Fruit fly (Drosophila melanogaster) whole organism, embryonic: ENCODE results near the gene CG17646.

Experiments
- CG10147 ChIP-seq: fragments of 200-800 bp; sonication (Bioruptor generic); optimal IDR thresholded peaks from 2 replicates; lab custom pipeline; 2019; ENCODE audit warnings: missing biosample characterization, mild to moderate bottlenecking, missing genetic modification characterization, moderate library complexity
- CG10267 ChIP-seq: fragments of 200-800 bp; sonication (Bioruptor generic); optimal IDR thresholded peaks from 2 replicates; lab custom pipeline; 2018; ENCODE audit warnings: missing biosample characterization, mild to moderate bottlenecking, missing genetic modification characterization, moderate library complexity
- CG10462 ChIP-seq: fragments of 200-800 bp; sonication (Bioruptor generic); optimal IDR thresholded peaks from 2 replicates; lab custom pipeline; 2016; ENCODE audit warnings: missing biosample characterization, missing genetic modification characterization
- CG10543 ChIP-seq: fragments of 200-800 bp; sonication (Bioruptor generic); optimal IDR thresholded peaks from 3 replicates; lab custom pipeline; 2017; ENCODE audit warnings: missing biosample characterization, mild to moderate bottlenecking, missing genetic modification characterization, moderate library complexity
- CG11560 ChIP-seq: fragments of 200-800 bp; sonication (Bioruptor generic); IDR thresholded peaks from 3 replicates; pipeline ENCODE4 v1.3.6; 2022; ENCODE audit warnings: missing biosample characterization, missing genetic modification characterization
- CG12236 ChIP-seq: fragments of 200-800 bp; sonication (Bioruptor generic); optimal IDR thresholded peaks from 2 replicates; lab custom pipeline; 2016; ENCODE audit warnings: missing biosample characterization, missing genetic modification characterization
- CG12659 ChIP-seq: fragments of 200-800 bp; sonication (Bioruptor generic); optimal IDR thresholded peaks from 3 replicates; lab custom pipeline; 2017; ENCODE audit warnings: mild to moderate bottlenecking, missing biosample characterization, missing genetic modification reagents, missing genetic modification characterization
- CG13287 ChIP-seq: fragments of 200-800 bp; sonication (Bioruptor generic); IDR thresholded peaks from 2 replicates; pipeline ENCODE4 v1.3.6; 2022; ENCODE audit warnings: missing biosample characterization, missing genetic modification characterization; ENCODE audit not compliant: partially characterized antibody
- CG14710 ChIP-seq: fragments of 200-800 bp; sonication (Bioruptor generic); optimal IDR thresholded peaks from 3 replicates; lab custom pipeline; 2019; ENCODE audit warnings: missing biosample characterization, mild to moderate bottlenecking, missing genetic modification characterization, moderate library complexity
- CG15479 ChIP-seq: fragments of 200-800 bp; sonication (Bioruptor generic); optimal IDR thresholded peaks from 3 replicates; lab custom pipeline; 2019; ENCODE audit warnings: missing biosample characterization, mild to moderate bottlenecking, missing genetic modification characterization, moderate library complexity
- CG16815 ChIP-seq: fragments of 200-800 bp; sonication (Bioruptor generic); optimal IDR thresholded peaks from 3 replicates; lab custom pipeline; 2017; ENCODE audit warnings: missing biosample characterization, mild to moderate bottlenecking, missing genetic modification characterization
- CG17359 ChIP-seq: fragments of 200-800 bp; sonication (Bioruptor generic); optimal IDR thresholded peaks from 3 replicates; lab custom pipeline; 2018; ENCODE audit warnings: missing biosample characterization, mild to moderate bottlenecking, missing genetic modification characterization, moderate library complexity
- CG17612 ChIP-seq: fragments of 200-800 bp; sonication (Bioruptor generic); IDR thresholded peaks from 2 replicates; pipeline ENCODE4 v1.3.6; 2022; ENCODE audit warnings: missing biosample characterization, missing genetic modification characterization
- CG2202 ChIP-seq: fragments of 200-800 bp; sonication (Bioruptor generic); optimal IDR thresholded peaks from 2 replicates; lab custom pipeline; 2018; ENCODE audit warnings: missing biosample characterization, mild to moderate bottlenecking, missing genetic modification characterization
- CG30020 ChIP-seq: fragments of 200-800 bp; optimal IDR thresholded peaks from 2 replicates; lab custom pipeline; 2019; ENCODE audit warnings: missing biosample characterization, mild to moderate bottlenecking, missing genetic modification characterization, moderate library complexity
- CG31441 ChIP-seq: fragments of 200-800 bp; sonication (Bioruptor generic); IDR thresholded peaks from 2 replicates; pipeline ENCODE4 v1.3.6; 2022; ENCODE audit warnings: missing biosample characterization, missing genetic modification characterization
- CG3995 ChIP-seq: fragments of 200-800 bp; sonication (Bioruptor generic); optimal IDR thresholded peaks from 3 replicates; lab custom pipeline; 2016; ENCODE audit warnings: missing biosample characterization, missing genetic modification characterization
- CG42726 ChIP-seq: fragments of 200-800 bp; sonication (Bioruptor generic); IDR thresholded peaks from 2 replicates; pipeline ENCODE4 v1.3.6; 2022; ENCODE audit warnings: missing biosample characterization, missing genetic modification characterization; ENCODE audit not compliant: partially characterized antibody
- CG4820 ChIP-seq: fragments of 200-800 bp; sonication (Bioruptor generic); optimal IDR thresholded peaks from 3 replicates; lab custom pipeline; 2016; ENCODE audit warnings: missing biosample characterization, missing genetic modification characterization
- Dad ChIP-seq: fragments of 200-800 bp; sonication (Bioruptor generic); optimal IDR thresholded peaks from 3 replicates; lab custom pipeline; 2016; ENCODE audit warnings: missing biosample characterization, missing genetic modification characterization
- Doc3 ChIP-seq: fragments of 200-800 bp; sonication (Bioruptor generic); IDR thresholded peaks from 3 replicates; pipeline ENCODE4 v1.3.6; 2022; ENCODE audit warnings: missing biosample characterization, missing genetic modification characterization; ENCODE audit not compliant: partially characterized antibody
- Elba2 ChIP-seq: fragments of 200-800 bp; sonication (Bioruptor generic); optimal IDR thresholded peaks from 3 replicates; lab custom pipeline; 2016; ENCODE audit warnings: missing biosample characterization, missing genetic modification characterization
- HLH54F ChIP-seq: fragments of 200-800 bp; sonication (Bioruptor generic); optimal IDR thresholded peaks from 3 replicates; lab custom pipeline; 2016; ENCODE audit warnings: missing biosample characterization, missing genetic modification characterization
- MTF-1 ChIP-seq: fragments of 200-800 bp; sonication (Bioruptor generic); optimal IDR thresholded peaks from 2 replicates; lab custom pipeline; 2018; ENCODE audit warnings: missing biosample characterization, mild to moderate bottlenecking, missing genetic modification characterization, borderline replicate concordance
- Myb ChIP-seq: fragments of 200-800 bp; sonication (Bioruptor generic); optimal IDR thresholded peaks from 2 replicates; lab custom pipeline; 2016; ENCODE audit warnings: missing biosample characterization, missing genetic modification characterization
- Ptx1 ChIP-seq: fragments of 200-800 bp; sonication (Bioruptor generic); IDR thresholded peaks from 2 replicates; pipeline ENCODE4 v1.3.6; 2022; ENCODE audit warnings: missing biosample characterization, missing genetic modification characterization
- Usf ChIP-seq: fragments of 200-800 bp; sonication (Bioruptor generic); optimal IDR thresholded peaks from 2 replicates; lab custom pipeline; 2017; ENCODE audit warnings: missing genotype, missing biosample characterization, missing genetic modification characterization
- Xrp1 ChIP-seq: fragments of 200-800 bp; sonication (Bioruptor generic); IDR thresholded peaks from 2 replicates; pipeline ENCODE4 v1.3.6; 2022; ENCODE audit warnings: missing biosample characterization, missing genetic modification characterization
- bigmax ChIP-seq: fragments of 200-800 bp; sonication (Bioruptor generic); optimal IDR thresholded peaks from 2 replicates; lab custom pipeline; 2018; ENCODE audit warnings: missing biosample characterization, mild to moderate bottlenecking, missing genetic modification characterization
- chinmo ChIP-seq: fragments of 200-800 bp; sonication (Bioruptor generic); IDR thresholded peaks from 4 replicates; pipeline ENCODE4 v1.3.6; 2022; ENCODE audit warnings: missing biosample characterization, missing genetic modification characterization; ENCODE audit not compliant: partially characterized antibody
- corto ChIP-seq: fragments of 200-800 bp; sonication (Bioruptor generic); optimal IDR thresholded peaks from 2 replicates; lab custom pipeline; 2016; ENCODE audit warnings: missing biosample characterization, mild to moderate bottlenecking, missing genetic modification characterization, moderate library complexity
- da ChIP-seq: fragments of 200-800 bp; sonication (Bioruptor generic); optimal IDR thresholded peaks from 2 replicates; lab custom pipeline; 2016; ENCODE audit warnings: missing biosample characterization, missing genetic modification characterization
- ems ChIP-seq: fragments of 200-800 bp; sonication (Bioruptor generic); optimal IDR thresholded peaks from 3 replicates; lab custom pipeline; 2016; ENCODE audit warnings: missing biosample characterization, missing genetic modification characterization
- ham ChIP-seq: fragments of 200-800 bp; sonication (Bioruptor generic); IDR thresholded peaks from 2 replicates; pipeline ENCODE4 v1.3.6; 2022; ENCODE audit warnings: missing biosample characterization, missing genetic modification characterization
- klu ChIP-seq: fragments of 200-800 bp; sonication (Bioruptor generic); IDR thresholded peaks from 2 replicates; pipeline ENCODE4 v1.3.6; 2022; ENCODE audit warnings: missing biosample characterization, missing genetic modification characterization
- lilli ChIP-seq: fragments of 200-800 bp; sonication (Bioruptor generic); optimal IDR thresholded peaks from 3 replicates; lab custom pipeline; 2016; ENCODE audit warnings: missing biosample characterization, missing genetic modification characterization
- luna ChIP-seq: fragments of 200-800 bp; sonication (Bioruptor generic); optimal IDR thresholded peaks from 2 replicates; lab custom pipeline; 2016; ENCODE audit warnings: missing biosample characterization, missing genetic modification characterization
- nau ChIP-seq: fragments of 200-800 bp; sonication (Bioruptor generic); optimal IDR thresholded peaks from 3 replicates; lab custom pipeline; 2017; ENCODE audit warnings: missing biosample characterization, mild to moderate bottlenecking, missing genetic modification characterization, missing genetic modification reagents
- nom ChIP-seq: fragments of 200-800 bp; sonication (Bioruptor generic); optimal IDR thresholded peaks from 2 replicates; lab custom pipeline; 2017; ENCODE audit warnings: missing biosample characterization, missing genetic modification characterization, mild to moderate bottlenecking, moderate library complexity, missing genetic modification reagents
- pb ChIP-seq: fragments of 200-800 bp; sonication (Bioruptor generic); optimal IDR thresholded peaks from 3 replicates; lab custom pipeline; 2016; ENCODE audit warnings: missing biosample characterization, missing genetic modification characterization
- rib ChIP-seq: fragments of 200-800 bp; sonication (Bioruptor generic); IDR thresholded peaks from 2 replicates; pipeline ENCODE4 v1.3.6; 2022; ENCODE audit warnings: missing biosample characterization, missing genetic modification characterization
- schlank ChIP-seq: fragments of 200-800 bp; sonication (Bioruptor generic); optimal IDR thresholded peaks from 2 replicates; lab custom pipeline; 2018; ENCODE audit warnings: missing biosample characterization, mild to moderate bottlenecking, missing genetic modification characterization
- shn ChIP-seq: fragments of 200-800 bp; sonication (Bioruptor generic); optimal IDR thresholded peaks from 3 replicates; lab custom pipeline; 2016; ENCODE audit warnings: missing biosample characterization, missing genetic modification characterization
- sob ChIP-seq: fragments of 200-800 bp; sonication (Bioruptor generic); IDR thresholded peaks from 2 replicates; pipeline ENCODE4 v1.3.6; 2022; ENCODE audit warnings: missing biosample characterization, missing genetic modification characterization
- stwl ChIP-seq: fragments of 200-800 bp; sonication (Bioruptor generic); optimal IDR thresholded peaks from 3 replicates; lab custom pipeline; 2018; ENCODE audit warnings: missing biosample characterization, mild to moderate bottlenecking, missing genetic modification characterization, moderate library complexity
- sug ChIP-seq: fragments of 200-800 bp; optimal IDR thresholded peaks from 2 replicates; lab custom pipeline; 2019; ENCODE audit warnings: missing biosample characterization, mild to moderate bottlenecking, missing genetic modification characterization, moderate library complexity
- trem ChIP-seq: fragments of 200-800 bp; optimal IDR thresholded peaks from 3 replicates; lab custom pipeline; 2019; ENCODE audit warnings: missing biosample characterization, mild to moderate bottlenecking, missing genetic modification characterization, moderate library complexity
- unpg ChIP-seq: fragments of 200-800 bp; sonication (Bioruptor generic); optimal IDR thresholded peaks from 3 replicates; lab custom pipeline; 2018; ENCODE audit warnings: missing biosample characterization, mild to moderate bottlenecking, missing genetic modification characterization, moderate library complexity
- vnd ChIP-seq: fragments of 200-800 bp; sonication (Bioruptor generic); IDR thresholded peaks from 3 replicates; pipeline ENCODE4 v1.3.6; 2022; ENCODE audit warnings: missing biosample characterization, missing genetic modification characterization; ENCODE audit not compliant: partially characterized antibody

The CG17646 gene

dm6 chr2L:1715699-1716333, 16.5 kb upstream of the CG17646 start, which contains the start of gene frtz (continued):
- TF ChIP-seq chinmo (GFP tag; lab: Robert Waterston, UW) (0 out of 4 replicates have a peak, but pooled peaks have one; percentile 42), CG31441 (GFP tag; lab: Robert Waterston, UW) (no peak; the same call in 1 of the 2 replicates), CG10462 (GFP tag; lab: Kevin White, UChicago) (no peak), CG10147 (GFP tag; lab: Kevin White, UChicago) (no peak), vnd (GFP tag; lab: Robert Waterston, UW) (peak; percentile 68), CG3995 (GFP tag; lab: Kevin White, UChicago) (no peak), klu (no peak), CG16815 (GFP tag; lab: Kevin White, UChicago) (no peak), Usf (GFP tag; lab: Kevin White, UChicago) (no peak), CG10543 (GFP tag; lab: Kevin White, UChicago) (no peak), Doc3 (peak; percentile 62), sug (peak; percentile 46), ems (GFP tag; lab: Kevin White, UChicago) (no peak), trem (tag; lab: Kevin White, UChicago) (peak; percentile 55), rib (GFP tag; lab: Robert Waterston, UW) (no peak), CG12659 (GFP tag; lab: Kevin White, UChicago) (peak; percentile 43), Elba2 (GFP tag; lab: Kevin White, UChicago) (no peak), CG17612 (GFP tag; lab: Robert Waterston, UW) (no peak), CG2202 (tag; lab: Kevin White, UChicago) (no peak), bigmax (GFP tag; lab: Kevin White, UChicago) (no peak), corto (GFP tag; lab: Kevin White, UChicago) (no peak), nau (no peak), CG12236 (GFP tag; lab: Kevin White, UChicago) (no peak), stwl (tag; lab: Kevin White, UChicago) (peak; percentile 61), HLH54F (GFP tag; lab: Kevin White, UChicago) (peak; percentile 13), CG11560 (no peak), CG30020 (tag; lab: Kevin White, UChicago) (no peak), CG17359 (tag; lab: Kevin White, UChicago) (no peak), luna (GFP tag; lab: Kevin White, UChicago) (no peak), shn (GFP tag; lab: Kevin White, UChicago) (no peak), CG10267 (tag; lab: Kevin White, UChicago) (peak; percentile 38), unpg (GFP tag; lab: Kevin White, UChicago) (no peak), Ptx1 (GFP tag; lab: Robert Waterston, UW) (no peak), pb (GFP tag; lab: Kevin White, UChicago) (no peak), CG42726 (peak; percentile 82), CG14710 (tag; lab: Kevin White, UChicago) (peak; percentile 38), ham (GFP tag; lab: Robert Waterston, UW) (no peak), nom (GFP tag; lab: Kevin White, UChicago) (no peak), da (GFP tag; lab: Kevin White, UChicago) (no peak), CG15479 (GFP tag; lab: Kevin White, UChicago) (no peak), lilli (GFP tag; lab: Kevin White, UChicago) (peak; percentile 19), Xrp1 (0 out of 2 replicates have a peak, but pooled peaks have one; percentile 24), CG4820 (GFP tag; lab: Kevin White, UChicago) (no peak), Myb (GFP tag; lab: Kevin White, UChicago) (peak; percentile 31), schlank (tag; lab: Kevin White, UChicago) (no peak), CG13287 (GFP tag; lab: Robert Waterston, UW) (peak; percentile 89), sob (GFP tag; lab: Robert Waterston, UW) (peak; percentile 49; the same call in 1 of the 2 replicates), MTF-1 (GFP tag; lab: Kevin White, UChicago) (no peak), Dad (GFP tag; lab: Kevin White, UChicago) (no peak)
